Worm (Caenorhabditis elegans): Measurements from ENCODE around the gene Y54G2A.28.

DNA sequence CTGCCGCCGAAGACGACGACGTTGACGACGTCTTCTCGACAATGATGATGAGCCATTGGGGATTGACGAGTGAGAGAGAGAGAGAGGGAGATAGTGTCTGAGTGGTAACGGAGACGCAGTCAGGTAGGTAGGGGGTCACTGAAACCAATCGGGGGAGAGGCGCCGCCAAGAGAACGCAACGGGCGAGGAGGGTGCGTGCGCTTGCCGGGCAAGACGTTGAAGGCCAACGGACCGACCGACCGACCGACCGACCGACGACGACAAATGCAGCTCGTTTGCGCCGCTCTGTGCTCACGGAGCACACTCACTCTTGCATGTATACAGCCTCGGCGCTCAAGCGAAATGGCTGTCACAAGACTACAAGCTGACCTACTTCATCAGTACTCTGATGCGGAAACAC is 21.7 kb downstream of the Y54G2A.28 start:
- TF ChIP-seq aly-2 (tag; optimal IDR thresholded peaks at IDR 0.05) = no peak
- TF ChIP-seq ceh-82 (tag; optimal IDR thresholded peaks at IDR 0.05) = no peak
- TF ChIP-seq nhr-12 (tag; optimal IDR thresholded peaks at IDR 0.05) = no peak
- TF ChIP-seq blmp-1 (tag; optimal IDR thresholded peaks at IDR 0.05; ENCODE audit: insufficient read depth) = no peak
- no peak for TF ChIP-seq nhr-6 (tag; optimal IDR thresholded peaks at IDR 0.05)
- no peak for TF ChIP-seq ztf-11 (tag; optimal IDR thresholded peaks at IDR 0.05)
- peak; percentile 18 for TF ChIP-seq F13H6.1 (tag; optimal IDR thresholded peaks at IDR 0.05)
- no peak for TF ChIP-seq ama-1 (optimal IDR thresholded peaks at IDR 0.05)
- no peak for TF ChIP-seq unc-62 (GFP tag; optimal IDR thresholded peaks at IDR 0.05)

Measured in whole organism, L2 larva.